Fruit fly (Drosophila melanogaster) whole organism, adult: ENCODE measurements around the gene KFase.

Experiments
- CG5204 ChIP-seq: fragments of 200-800 bp; sonication (Bioruptor generic); optimal IDR thresholded peaks from 2 replicates; lab custom pipeline; 2016; ENCODE audit warnings: missing biosample characterization, missing genetic modification characterization
- Clk ChIP-seq: fragments of 200-800 bp; sonication (Bioruptor generic); optimal IDR thresholded peaks from 2 replicates; lab custom pipeline; 2017; ENCODE audit warnings: missing biosample characterization, missing genetic modification characterization
- cic ChIP-seq: fragments of 200-800 bp; sonication (Bioruptor generic); optimal IDR thresholded peaks from 2 replicates; lab custom pipeline; 2017; ENCODE audit warnings: missing biosample characterization, mild to moderate bottlenecking, missing genetic modification characterization, moderate library complexity

DNA sequence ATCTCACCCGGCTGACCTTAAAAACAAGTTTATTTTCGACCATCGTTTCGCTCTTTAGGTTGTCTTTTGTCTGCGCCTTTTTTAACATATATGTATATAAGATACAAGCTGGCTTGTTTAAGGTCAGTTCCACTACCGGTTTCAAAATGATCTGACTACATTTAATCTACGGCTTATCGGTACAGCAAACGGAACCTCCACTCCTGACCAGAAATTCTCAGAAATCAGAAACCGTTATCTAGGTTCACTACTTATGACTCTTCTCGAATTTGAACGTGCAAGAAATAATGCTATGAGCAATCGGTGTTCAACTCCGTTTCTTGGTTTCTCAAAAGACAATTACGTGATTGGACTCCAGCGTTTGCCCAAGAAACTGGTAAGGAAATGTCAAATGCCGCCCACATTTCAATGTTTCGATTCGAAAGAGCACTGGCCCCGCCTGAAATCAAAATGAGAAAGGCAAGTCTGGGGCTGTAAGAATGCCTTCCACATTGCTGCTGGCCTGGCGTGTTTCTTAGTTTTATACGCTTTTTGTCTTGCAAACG is 18.4 kb downstream of the KFase start:
- TF ChIP-seq Clk (GFP tag; lab: Kevin White, UChicago) (no peak), cic (GFP tag; lab: Kevin White, UChicago) (no peak), CG5204 (GFP tag; lab: Kevin White, UChicago) (no peak)
